Fruit fly (Drosophila melanogaster) whole organism, embryonic: ENCODE results near the gene CG13454.

Experiments used
- Aef1 ChIP-seq: fragments of 200-800 bp; sonication (Bioruptor generic); IDR thresholded peaks from 3 replicates; pipeline ENCODE4 v1.3.6; 2022; ENCODE audit warnings: missing biosample characterization, missing genetic modification characterization
- Asciz ChIP-seq: fragments of 200-800 bp; sonication (Bioruptor generic); optimal IDR thresholded peaks from 2 replicates; lab custom pipeline; 2017; ENCODE audit warnings: missing biosample characterization, mild to moderate bottlenecking, missing genetic modification characterization, missing genetic modification reagents
- CG1024 ChIP-seq: fragments of 200-800 bp; sonication (Bioruptor generic); IDR thresholded peaks from 2 replicates; pipeline ENCODE4 v1.3.6; 2022; ENCODE audit warnings: missing biosample characterization, missing genetic modification characterization
- CG10979 ChIP-seq: fragments of 200-800 bp; sonication (Bioruptor generic); optimal IDR thresholded peaks from 2 replicates; lab custom pipeline; 2018; ENCODE audit warnings: missing biosample characterization, mild to moderate bottlenecking, missing genetic modification characterization, moderate library complexity
- CG12155 ChIP-seq: fragments of 200-800 bp; sonication (Bioruptor generic); optimal IDR thresholded peaks from 3 replicates; lab custom pipeline; 2016; ENCODE audit warnings: missing biosample characterization, missing genetic modification characterization
- CG12942 ChIP-seq: fragments of 200-800 bp; sonication (Bioruptor generic); optimal IDR thresholded peaks from 3 replicates; lab custom pipeline; 2016; ENCODE audit warnings: missing biosample characterization, missing genetic modification characterization
- CG13123 ChIP-seq: fragments of 200-800 bp; sonication (Bioruptor generic); optimal IDR thresholded peaks from 2 replicates; lab custom pipeline; 2016; ENCODE audit warnings: missing biosample characterization, missing genetic modification characterization
- CG13296 ChIP-seq: fragments of 200-800 bp; sonication (Bioruptor generic); optimal IDR thresholded peaks from 3 replicates; lab custom pipeline; 2018; ENCODE audit warnings: missing biosample characterization, mild to moderate bottlenecking, missing genetic modification characterization
- CG15601 ChIP-seq: fragments of 200-800 bp; sonication (Bioruptor generic); optimal IDR thresholded peaks from 3 replicates; lab custom pipeline; 2019; ENCODE audit warnings: missing biosample characterization, mild to moderate bottlenecking, missing genetic modification characterization, moderate library complexity
- CG1792 ChIP-seq: fragments of 200-800 bp; sonication (Bioruptor generic); optimal IDR thresholded peaks from 2 replicates; lab custom pipeline; 2016; ENCODE audit warnings: missing biosample characterization, missing genetic modification characterization
- CG18262 ChIP-seq: fragments of 200-800 bp; optimal IDR thresholded peaks from 3 replicates; lab custom pipeline; 2019; ENCODE audit warnings: missing biosample characterization, mild to moderate bottlenecking, missing genetic modification characterization, moderate library complexity
- CG30020 ChIP-seq: fragments of 200-800 bp; optimal IDR thresholded peaks from 2 replicates; lab custom pipeline; 2019; ENCODE audit warnings: missing biosample characterization, mild to moderate bottlenecking, missing genetic modification characterization, moderate library complexity
- CG31224 ChIP-seq: fragments of 200-800 bp; sonication (Bioruptor generic); IDR thresholded peaks from 2 replicates; pipeline ENCODE4 v1.3.6; 2022; ENCODE audit warnings: missing biosample characterization, missing genetic modification characterization
- CG31365 ChIP-seq: fragments of 200-800 bp; sonication (Bioruptor generic); optimal IDR thresholded peaks from 2 replicates; lab custom pipeline; 2018; ENCODE audit warnings: missing biosample characterization, mild to moderate bottlenecking, missing genetic modification characterization
- CG33213 ChIP-seq: fragments of 200-800 bp; sonication (Bioruptor generic); optimal IDR thresholded peaks from 3 replicates; lab custom pipeline; 2016; ENCODE audit warnings: missing biosample characterization, missing genetic modification characterization
- CG3726 ChIP-seq: fragments of 200-800 bp; sonication (Bioruptor generic); IDR thresholded peaks from 3 replicates; pipeline ENCODE4, ENCODE4 v1.3.6; 2022; ENCODE audit warnings: missing biosample characterization, missing genetic modification characterization
- CG3847 ChIP-seq: fragments of 200-800 bp; sonication (Bioruptor generic); IDR thresholded peaks from 2 replicates; pipeline ENCODE4 v1.3.6; 2022; ENCODE audit warnings: missing biosample characterization, missing genetic modification characterization
- CG4282 ChIP-seq: fragments of 200-800 bp; sonication (Bioruptor generic); optimal IDR thresholded peaks from 2 replicates; lab custom pipeline; 2016; ENCODE audit warnings: missing biosample characterization, missing genetic modification characterization
- CG4424 ChIP-seq: fragments of 200-800 bp; sonication (Bioruptor generic); optimal IDR thresholded peaks from 3 replicates; lab custom pipeline; 2016; ENCODE audit warnings: missing biosample characterization, missing genetic modification characterization
- CG6765 ChIP-seq: fragments of 200-800 bp; sonication (Bioruptor generic); optimal IDR thresholded peaks from 3 replicates; lab custom pipeline; 2017; ENCODE audit warnings: missing biosample characterization, mild to moderate bottlenecking, missing genetic modification characterization
- CG7745 ChIP-seq: fragments of 200-800 bp; sonication (Bioruptor generic); optimal IDR thresholded peaks from 2 replicates; lab custom pipeline; 2018; ENCODE audit warnings: missing biosample characterization, mild to moderate bottlenecking, missing genetic modification characterization, moderate library complexity
- CG7839 ChIP-seq: fragments of 200-800 bp; sonication (Bioruptor generic); optimal IDR thresholded peaks from 3 replicates; lab custom pipeline; 2018; ENCODE audit warnings: missing biosample characterization, mild to moderate bottlenecking, missing genetic modification characterization, moderate library complexity
- CG8089 ChIP-seq: fragments of 200-800 bp; sonication (Bioruptor generic); optimal IDR thresholded peaks from 3 replicates; lab custom pipeline; 2016; ENCODE audit warnings: missing biosample characterization, missing genetic modification characterization
- CrebB ChIP-seq: fragments of 200-800 bp; sonication (Bioruptor generic); optimal IDR thresholded peaks from 3 replicates; lab custom pipeline; 2018; ENCODE audit warnings: missing biosample characterization, mild to moderate bottlenecking, missing genetic modification characterization
- Fer1 ChIP-seq: fragments of 200-800 bp; sonication (Bioruptor generic); optimal IDR thresholded peaks from 2 replicates; lab custom pipeline; 2017; ENCODE audit warnings: missing biosample characterization, mild to moderate bottlenecking, missing genetic modification characterization
- Gug ChIP-seq: fragments of 200-800 bp; sonication (Bioruptor generic); IDR thresholded peaks from 4 replicates; pipeline ENCODE4 v1.3.6; 2022; ENCODE audit warnings: missing biosample characterization, missing genetic modification characterization
- Lhr ChIP-seq: fragments of 200-800 bp; sonication (Bioruptor generic); optimal IDR thresholded peaks from 3 replicates; lab custom pipeline; 2017; ENCODE audit warnings: mild to moderate bottlenecking, missing biosample characterization, missing genetic modification reagents, missing genetic modification characterization
- Opbp ChIP-seq: fragments of 200-800 bp; sonication (Bioruptor generic); IDR thresholded peaks from 3 replicates; pipeline ENCODE4 v1.3.6; 2022; ENCODE audit warnings: missing biosample characterization, missing genetic modification characterization; ENCODE audit not compliant: partially characterized antibody
- Sox102F ChIP-seq: fragments of 200-800 bp; sonication (Bioruptor generic); optimal IDR thresholded peaks from 2 replicates; lab custom pipeline; 2018; ENCODE audit warnings: missing biosample characterization, mild to moderate bottlenecking, missing genetic modification characterization, moderate library complexity
- Ssrp ChIP-seq: fragments of 200-800 bp; sonication (Bioruptor generic); optimal IDR thresholded peaks from 2 replicates; lab custom pipeline; 2018; ENCODE audit warnings: missing biosample characterization, mild to moderate bottlenecking, missing genetic modification characterization, moderate library complexity
- Stat92E ChIP-seq, 3 experiments: fragments of >200 bp in 2 of 3; fragments of 200-800 bp in 1 of 3; sonication (Bioruptor generic) in 1 of 3; optimal IDR thresholded peaks; 2 replicates each; lab custom pipeline; 2017 to 2019; ENCODE audit warnings: missing biosample characterization in 3 of 3, missing genetic modification characterization in 3 of 3, mild to moderate bottlenecking in 1 of 3, moderate library complexity in 1 of 3
- danr ChIP-seq: fragments of 200-800 bp; sonication (Bioruptor generic); IDR thresholded peaks from 2 replicates; pipeline ENCODE4 v1.3.6; 2022; ENCODE audit warnings: missing biosample characterization, missing genetic modification characterization
- dm ChIP-seq: fragments of 200-800 bp; sonication (Bioruptor generic); optimal IDR thresholded peaks from 3 replicates; lab custom pipeline; 2016; ENCODE audit warnings: missing biosample characterization, missing genetic modification characterization
- dpn ChIP-seq, 2 experiments: fragments of 200-800 bp; sonication (Bioruptor generic); optimal IDR thresholded peaks; 3 replicates each; lab custom pipeline; 2016; ENCODE audit warnings: missing biosample characterization in 2 of 2, missing genetic modification characterization in 2 of 2
- hbn ChIP-seq: fragments of 200-800 bp; sonication (Bioruptor generic); IDR thresholded peaks from 2 replicates; pipeline ENCODE4 v1.3.6; 2022; ENCODE audit warnings: missing biosample characterization, missing genetic modification characterization; ENCODE audit not compliant: partially characterized antibody
- insv ChIP-seq, 2 experiments: fragments of 200-800 bp; sonication (Bioruptor generic); optimal IDR thresholded peaks; 3 replicates each; lab custom pipeline; 2016 to 2018; ENCODE audit warnings: missing biosample characterization in 2 of 2, missing genetic modification characterization in 2 of 2
- jing ChIP-seq: fragments of 200-800 bp; sonication (Bioruptor generic); optimal IDR thresholded peaks from 2 replicates; lab custom pipeline; 2018; ENCODE audit warnings: missing biosample characterization, mild to moderate bottlenecking, missing genetic modification characterization
- kni ChIP-seq: fragments of 200-800 bp; sonication (Bioruptor generic); optimal IDR thresholded peaks from 3 replicates; lab custom pipeline; 2017; ENCODE audit warnings: mild to moderate bottlenecking, missing biosample characterization, missing genetic modification reagents, missing genetic modification characterization
- nau ChIP-seq: fragments of 200-800 bp; sonication (Bioruptor generic); optimal IDR thresholded peaks from 3 replicates; lab custom pipeline; 2017; ENCODE audit warnings: missing biosample characterization, mild to moderate bottlenecking, missing genetic modification characterization, missing genetic modification reagents
- pan ChIP-seq, 4 experiments: fragments of >200 bp in 3 of 4; fragments of 200-800 bp in 1 of 4; sonication (Bioruptor generic) in 1 of 4; optimal IDR thresholded peaks in 3 of 4; IDR thresholded peaks in 1 of 4; 2 replicates each; pipeline versions ENCODE4 v1.3.6 to Lab custom; 2017 to 2022; ENCODE audit warnings: missing biosample characterization in 2 of 4, missing genetic modification characterization in 2 of 4, mixed read lengths in 1 of 4
- pros ChIP-seq: fragments of 200-800 bp; sonication (Bioruptor generic); optimal IDR thresholded peaks from 3 replicates; lab custom pipeline; 2019; ENCODE audit warnings: missing biosample characterization, mild to moderate bottlenecking, missing genetic modification characterization, moderate library complexity
- repo ChIP-seq: fragments of 200-800 bp; sonication (Bioruptor generic); optimal IDR thresholded peaks from 2 replicates; lab custom pipeline; 2016; ENCODE audit warnings: missing biosample characterization, missing genetic modification characterization
- schlank ChIP-seq: fragments of 200-800 bp; sonication (Bioruptor generic); optimal IDR thresholded peaks from 2 replicates; lab custom pipeline; 2018; ENCODE audit warnings: missing biosample characterization, mild to moderate bottlenecking, missing genetic modification characterization
- sd ChIP-seq: fragments of 200-800 bp; sonication (Bioruptor generic); optimal IDR thresholded peaks from 3 replicates; lab custom pipeline; 2018; ENCODE audit warnings: missing biosample characterization, mild to moderate bottlenecking, missing genetic modification characterization, moderate library complexity
- sr ChIP-seq: fragments of 200-800 bp; sonication (Bioruptor generic); IDR thresholded peaks from 3 replicates; pipeline ENCODE4 v1.3.6; 2022; ENCODE audit warnings: missing biosample characterization, missing genetic modification characterization
- tgo ChIP-seq: fragments of 200-800 bp; sonication (Bioruptor generic); IDR thresholded peaks from 3 replicates; pipeline ENCODE4 v1.3.6; 2022; ENCODE audit warnings: missing biosample characterization, missing genetic modification characterization
- zf30C ChIP-seq: fragments of 200-800 bp; sonication (Bioruptor generic); optimal IDR thresholded peaks from 3 replicates; lab custom pipeline; 2018; ENCODE audit warnings: missing biosample characterization, mild to moderate bottlenecking, missing genetic modification characterization

CG13454 gene

dm6 chr3L:15544455-15545415 lies 27.9 kb upstream of the CG13454 start (continued):
- no peak for TF ChIP-seq CG12942 (GFP tag; lab: Kevin White, UChicago)
- TF ChIP-seq hbn, result no peak
- no peak for TF ChIP-seq pan (optimal IDR thresholded peaks at IDR 0.05; lab: Kevin White, UChicago)
- TF ChIP-seq pan (GFP tag; optimal IDR thresholded peaks at IDR 0.05 in 1 of 2, IDR thresholded peaks at IDR 0.05 in 1 of 2), result peak in 1 of 2 experiments; percentile 19
- no peak for TF ChIP-seq insv (GFP tag; optimal IDR thresholded peaks at IDR 0.05; lab: Kevin White, UChicago)
- 0 out of 3 replicates have a peak, but pooled peaks have one; percentile 12 for TF ChIP-seq Opbp (GFP tag; lab: Robert Waterston, UW)
- no peak for TF ChIP-seq CG3726 (GFP tag; lab: Robert Waterston, UW)
- TF ChIP-seq CG15601 (tag; lab: Kevin White, UChicago), result peak; percentile 6
- peak; percentile 41 for TF ChIP-seq CG18262
- TF ChIP-seq CG6765, result no peak
- TF ChIP-seq CG33213 (GFP tag; lab: Kevin White, UChicago), result no peak
- TF ChIP-seq CG1792 (GFP tag; lab: Kevin White, UChicago), result no peak
- no peak for TF ChIP-seq danr (GFP tag; lab: Robert Waterston, UW)
- TF ChIP-seq CG13296 (GFP tag; lab: Kevin White, UChicago), result no peak
- TF ChIP-seq CG30020 (tag; lab: Kevin White, UChicago), result no peak
- no peak for TF ChIP-seq schlank (tag; lab: Kevin White, UChicago)
- peak in 1 of 3 experiments; percentile 24 for TF ChIP-seq Stat92E (GFP tag; optimal IDR thresholded peaks at IDR 0.05; lab: Kevin White, UChicago)
- TF ChIP-seq jing, result no peak
- no peak for TF ChIP-seq dpn (GFP tag; optimal IDR thresholded peaks at IDR 0.05; lab: Kevin White, UChicago)
- TF ChIP-seq CG1024, result no peak
- no peak for TF ChIP-seq CG7745 (tag; lab: Kevin White, UChicago)
- peak; percentile 12 for TF ChIP-seq pros (GFP tag; lab: Kevin White, UChicago)
- no peak for TF ChIP-seq Aef1 (GFP tag; lab: Robert Waterston, UW)
- peak; percentile 16; the same call in 1 of the 4 replicates for TF ChIP-seq Gug (GFP tag; lab: Robert Waterston, UW)
- TF ChIP-seq Ssrp, result no peak
- peak; percentile 17 for TF ChIP-seq kni (GFP tag; lab: Kevin White, UChicago)
- no peak for TF ChIP-seq repo
- no peak for TF ChIP-seq CG7839
- peak; percentile 17 for TF ChIP-seq Sox102F (GFP tag; lab: Kevin White, UChicago)
- peak; percentile 53 for TF ChIP-seq sd (tag; lab: Kevin White, UChicago)
- TF ChIP-seq CG4282 (GFP tag; lab: Kevin White, UChicago), result no peak
- TF ChIP-seq nau (GFP tag; lab: Kevin White, UChicago), result no peak
- peak; percentile 15 for TF ChIP-seq CG4424 (GFP tag; lab: Kevin White, UChicago)
- no peak for TF ChIP-seq CG8089 (GFP tag; lab: Kevin White, UChicago)
- no peak for TF ChIP-seq CrebB (tag; lab: Kevin White, UChicago)
- no peak for TF ChIP-seq sr (GFP tag; lab: Robert Waterston, UW)
- peak; percentile 26 for TF ChIP-seq Asciz (GFP tag; lab: Kevin White, UChicago)
- no peak for TF ChIP-seq tgo (GFP tag; lab: Robert Waterston, UW)
- TF ChIP-seq CG12155 (GFP tag; lab: Kevin White, UChicago), result no peak
- TF ChIP-seq CG31365 (tag; lab: Kevin White, UChicago), result no peak
- no peak for TF ChIP-seq dm
- no peak for TF ChIP-seq CG13123
- peak; percentile 45 for TF ChIP-seq zf30C
- TF ChIP-seq CG10979 (tag; lab: Kevin White, UChicago), result peak; percentile 8
- TF ChIP-seq CG31224 (GFP tag; lab: Robert Waterston, UW), result no peak
- TF ChIP-seq CG3847 (GFP tag; lab: Robert Waterston, UW), result no peak
- no peak for TF ChIP-seq Fer1 (GFP tag; lab: Kevin White, UChicago)
- no peak for TF ChIP-seq Lhr (GFP tag; lab: Kevin White, UChicago)
